Fruit fly (Drosophila melanogaster): ENCODE measurements around the gene Rpt2.

The Rpt2 gene

dm6 chr3R:23931095-23931728 lies at the start of gene Rpt2, which contains the start of gene CG13599 (continued):
- TF ChIP-seq CG30020 (tag; optimal IDR thresholded peaks at IDR 0.05) (peak; percentile 42), CG17829 (tag; optimal IDR thresholded peaks at IDR 0.05) (peak; percentile 28), az2 (GFP tag; optimal IDR thresholded peaks at IDR 0.05) (no peak), Sox102F (GFP tag; optimal IDR thresholded peaks at IDR 0.05) (no peak), CG11456 (GFP tag; IDR thresholded peaks at IDR 0.05) (no peak)

- no peak for TF ChIP-seq Hr51 (GFP tag; optimal IDR thresholded peaks at IDR 0.05)
- peak; percentile 56 for TF ChIP-seq CG10321 (GFP tag; IDR thresholded peaks at IDR 0.05)
- 0 out of 2 replicates have a peak, but pooled peaks have one; percentile 20 for TF ChIP-seq Doc2 (GFP tag; IDR thresholded peaks at IDR 0.05)
- no peak for TF ChIP-seq fd102C (GFP tag; optimal IDR thresholded peaks at IDR 0.05)
- TF ChIP-seq Med (GFP tag): peak; percentile 56
- peak; percentile 62; the same call in 1 of the 3 replicates for TF ChIP-seq CG11456 (GFP tag; IDR thresholded peaks at IDR 0.05)
- peak; percentile 68 for TF ChIP-seq crol (GFP tag; IDR thresholded peaks at IDR 0.05)
Measured at dm6 chr3R:23971764-23972163, 40.4 kb upstream of the Rpt2 start.

- TF ChIP-seq Dip2 (GFP tag; IDR thresholded peaks at IDR 0.05) (no peak), ci (GFP tag; IDR thresholded peaks at IDR 0.05) (peak; percentile 51; the same call in 1 of the 3 replicates), crol (GFP tag; IDR thresholded peaks at IDR 0.05) (peak; percentile 81), Bdp1 (GFP tag; optimal IDR thresholded peaks at IDR 0.05) (no peak), sc (optimal IDR thresholded peaks at IDR 0.05) (no peak), sc (GFP tag; optimal IDR thresholded peaks at IDR 0.05) (no peak), vvl (GFP tag; IDR thresholded peaks at IDR 0.05) (peak; percentile 33; the same call in 1 of the 2 replicates), MTF-1 (GFP tag; optimal IDR thresholded peaks at IDR 0.05; ENCODE audit: borderline replicate concordance) (peak; percentile 11), fd64A (GFP tag; optimal IDR thresholded peaks at IDR 0.05) (peak; percentile 11), Nf-YA (GFP tag; IDR thresholded peaks at IDR 0.05) (no peak), Jarid2 (GFP tag; optimal IDR thresholded peaks at IDR 0.05) (no peak), CG31365 (tag; optimal IDR thresholded peaks at IDR 0.05) (peak; percentile 89), shn (GFP tag; optimal IDR thresholded peaks at IDR 0.05) (no peak), Blimp-1 (GFP tag; optimal IDR thresholded peaks at IDR 0.05) (peak; percentile 34), ATbp (GFP tag; optimal IDR thresholded peaks at IDR 0.05) (peak; percentile 31), Hr78 (GFP tag; optimal IDR thresholded peaks at IDR 0.05) (peak in 1 of 2 experiments; percentile 43), salm (tag; optimal IDR thresholded peaks at IDR 0.05) (no peak), CG3065 (GFP tag; optimal IDR thresholded peaks at IDR 0.05) (no peak), cg (GFP tag; optimal IDR thresholded peaks at IDR 0.05) (peak; percentile 60)
Measured at dm6 chr3R:23971208-23971607, 39.9 kb upstream of the Rpt2 start.

- TF ChIP-seq Dip2 (GFP tag; IDR thresholded peaks at IDR 0.05) (no peak), CG30403 (GFP tag; optimal IDR thresholded peaks at IDR 0.05) (peak; percentile 48), Antp (GFP tag; optimal IDR thresholded peaks at IDR 0.05) (no peak), luna (GFP tag; optimal IDR thresholded peaks at IDR 0.05) (no peak), ken (GFP tag; IDR thresholded peaks at IDR 0.05) (peak; percentile 49; the same call in 1 of the 3 replicates), ssp (GFP tag; IDR thresholded peaks at IDR 0.05) (peak; percentile 50), gce (GFP tag; IDR thresholded peaks at IDR 0.05) (no peak), CG10654 (GFP tag; optimal IDR thresholded peaks at IDR 0.05) (no peak), ab (GFP tag; optimal IDR thresholded peaks at IDR 0.05) (no peak), CG12744 (GFP tag; optimal IDR thresholded peaks at IDR 0.05) (no peak), CG14860 (GFP tag; IDR thresholded peaks at IDR 0.05; ENCODE audit: partially characterized antibody) (no peak), CG13424 (tag; optimal IDR thresholded peaks at IDR 0.05) (peak; percentile 78), CG9932 (GFP tag; IDR thresholded peaks at IDR 0.05) (peak; percentile 60), wor (GFP tag; IDR thresholded peaks at IDR 0.05) (peak; percentile 26; the same call in 1 of the 2 replicates), CG10147 (GFP tag; optimal IDR thresholded peaks at IDR 0.05) (peak; percentile 32), CG6654 (GFP tag; optimal IDR thresholded peaks at IDR 0.05) (no peak), dpn (GFP tag; optimal IDR thresholded peaks at IDR 0.05) (peak in 1 of 2 experiments; percentile 16), CG32767 (GFP tag; IDR thresholded peaks at IDR 0.05) (peak; percentile 42; the same call in 1 of the 2 replicates)
Measured at dm6 chr3R:23969449-23969848, 38.1 kb upstream of the Rpt2 start.

All from whole organism, embryonic.